Worm (Caenorhabditis elegans): ENCODE measurements around the gene cogc-8.
A peak's percentile ranks its signal among the peaks of the same experiment; 100 is the strongest.

The cogc-8 gene

DNA sequence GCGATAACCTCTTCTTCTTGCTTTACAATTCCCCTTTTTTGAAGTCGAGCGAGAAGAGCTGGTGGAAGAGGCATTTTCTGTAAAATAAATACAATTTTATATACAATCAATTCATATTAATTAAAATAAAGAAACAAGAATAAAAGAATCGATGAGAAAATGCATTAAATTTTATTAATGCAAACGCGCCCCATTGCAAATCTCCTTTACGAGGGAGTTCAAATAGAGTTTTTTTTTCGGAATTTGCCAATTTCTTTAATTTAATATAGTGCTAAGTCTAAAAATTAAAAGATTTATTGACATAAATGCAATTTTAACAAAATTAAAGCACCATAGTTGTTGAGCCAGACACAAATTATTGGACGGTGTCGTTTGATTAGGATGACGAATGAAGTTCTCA is 21.4 kb downstream of the cogc-8 start, which contains the start of gene pqbp-1.1:
Gene pqbp-1.1 (minus strand): TSS at position 77 of the 400 bp plus-strand sequence.
- TF ChIP-seq lin-15B (tag; optimal IDR thresholded peaks at IDR 0.05) (no peak), pha-4 (GFP tag; IDR thresholded peaks at IDR 0.05) (no peak), pha-4 (tag; optimal IDR thresholded peaks at IDR 0.05) (no peak), snpc-1.2 (GFP tag; IDR thresholded peaks at IDR 0.05) (no peak), F44E2.7 (GFP tag; IDR thresholded peaks at IDR 0.05) (no peak), hlh-11 (tag; optimal IDR thresholded peaks at IDR 0.05) (no peak), dmd-9 (GFP tag; IDR thresholded peaks at IDR 0.05) (no peak), F37D6.2 (tag; optimal IDR thresholded peaks at IDR 0.05) (no peak), nhr-10 (tag; optimal IDR thresholded peaks at IDR 0.05) (no peak), cey-2 (tag; optimal IDR thresholded peaks at IDR 0.05; ENCODE audit: borderline replicate concordance, insufficient read depth) (no peak), dve-1 (tag; optimal IDR thresholded peaks at IDR 0.05; ENCODE audit: insufficient read depth) (peak; percentile 50), fkh-10 (GFP tag; optimal IDR thresholded peaks at IDR 0.05) (peak; percentile 13), mxl-3 (GFP tag; optimal IDR thresholded peaks at IDR 0.05) (no peak), T26A8.4 (GFP tag; IDR thresholded peaks at IDR 0.05) (no peak), vab-7 (GFP tag; IDR thresholded peaks at IDR 0.05) (no peak), pqm-1 (tag; optimal IDR thresholded peaks at IDR 0.05) (no peak), daf-12 (tag; optimal IDR thresholded peaks at IDR 0.05) (no peak), set-16 (GFP tag; IDR thresholded peaks at IDR 0.05) (no peak), T20F7.1 (GFP tag; optimal IDR thresholded peaks at IDR 0.05) (no peak), daf-8 (GFP tag; IDR thresholded peaks at IDR 0.05) (no peak), lin-13 (GFP tag; optimal IDR thresholded peaks at IDR 0.05) (no peak), spr-1 (tag; optimal IDR thresholded peaks at IDR 0.05) (no peak), duxl-1 (tag; optimal IDR thresholded peaks at IDR 0.05; ENCODE audit: poor library complexity) (no peak), arid-1 (GFP tag; conservative IDR thresholded peaks at IDR 0.05) (no peak), ztf-11 (tag; optimal IDR thresholded peaks at IDR 0.05) (no peak), hlh-30 (tag; optimal IDR thresholded peaks at IDR 0.05; ENCODE audit: insufficient read depth) (peak; percentile 47), ZK337.2 (GFP tag; IDR thresholded peaks at IDR 0.05) (no peak), dmd-8 (GFP tag; IDR thresholded peaks at IDR 0.05) (no peak), nhr-25 (tag; optimal IDR thresholded peaks at IDR 0.05; ENCODE audit: borderline replicate concordance, insufficient read depth) (peak; percentile 5), zip-11 (GFP tag; IDR thresholded peaks at IDR 0.05) (no peak), spr-3 (GFP tag; optimal IDR thresholded peaks at IDR 0.05) (no peak), zag-1 (tag; optimal IDR thresholded peaks at IDR 0.05) (no peak), nhr-77 (tag; optimal IDR thresholded peaks at IDR 0.05) (no peak), skn-1 (tag; optimal IDR thresholded peaks at IDR 0.05) (no peak), hmg-1.1 (GFP tag; IDR thresholded peaks at IDR 0.05) (0 out of 2 replicates have a peak, but pooled peaks have one; percentile 26), nhr-28 (tag; optimal IDR thresholded peaks at IDR 0.05) (peak; percentile 36), dpl-1 (GFP tag; optimal IDR thresholded peaks at IDR 0.05) (peak; percentile 90), nhr-6 (tag; optimal IDR thresholded peaks at IDR 0.05) (no peak), zfp-2 (tag; optimal IDR thresholded peaks at IDR 0.05) (no peak), unc-62 (GFP tag; optimal IDR thresholded peaks at IDR 0.05 in 1 of 2) (no peak), unc-62 (tag; optimal IDR thresholded peaks at IDR 0.05) (no peak), attf-4 (tag; optimal IDR thresholded peaks at IDR 0.05) (no peak), Y48G9A.11 (GFP tag; IDR thresholded peaks at IDR 0.05) (no peak), aha-1 (tag) (no peak), F10B5.3 (tag; optimal IDR thresholded peaks at IDR 0.05) (no peak), daf-16 (GFP tag; optimal IDR thresholded peaks at IDR 0.05) (no peak), daf-16 (tag; optimal IDR thresholded peaks at IDR 0.05) (no peak), ceh-28 (tag; optimal IDR thresholded peaks at IDR 0.05) (no peak), ceh-44 (GFP tag; IDR thresholded peaks at IDR 0.05) (no peak), gei-8 (GFP tag; optimal IDR thresholded peaks at IDR 0.05) (no peak), ceh-32 (tag; optimal IDR thresholded peaks at IDR 0.05; ENCODE audit: poor library complexity) (no peak), nhr-76 (tag; optimal IDR thresholded peaks at IDR 0.05) (no peak), nhr-41 (GFP tag; IDR thresholded peaks at IDR 0.05) (no peak)

All from whole organism, L4 larva.